Fruit fly (Drosophila melanogaster): ENCODE results near the gene CG9265.

DNA sequence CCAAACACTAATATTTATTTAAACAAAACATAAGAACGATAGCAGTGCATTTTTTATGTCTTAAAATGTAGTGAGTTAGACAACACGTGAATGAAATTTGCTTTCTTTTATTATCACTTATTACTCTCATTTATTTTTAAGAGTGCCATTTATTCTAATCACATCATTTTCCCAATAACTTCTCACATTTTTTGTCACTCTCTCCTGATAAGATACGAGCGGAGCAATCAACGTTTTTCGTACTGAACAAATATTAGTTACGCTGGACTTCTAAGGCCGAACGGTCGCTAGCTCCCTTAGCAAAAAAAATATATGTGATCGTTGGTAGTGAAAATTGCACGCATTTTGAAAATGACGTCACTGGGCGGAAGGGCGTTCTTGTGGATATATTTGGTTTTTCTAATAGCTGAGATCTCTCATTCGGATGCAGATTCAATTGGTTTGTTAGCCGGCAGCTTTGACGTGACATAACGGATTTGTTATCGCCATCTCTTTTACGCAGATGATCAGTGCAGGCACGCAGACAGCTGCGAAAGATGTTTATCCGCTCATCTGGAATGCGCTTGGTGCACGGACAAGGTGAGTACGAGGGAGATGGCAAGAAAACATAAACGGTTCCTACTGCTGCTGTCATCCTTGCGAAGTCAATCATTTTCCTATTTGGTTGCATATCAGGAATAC, 18.4 kb downstream of the CG9265 start, which contains the start of gene Itgbn:
- no peak for TF ChIP-seq ranshi (GFP tag; IDR thresholded peaks at IDR 0.05)
- TF ChIP-seq slp2 (GFP tag; optimal IDR thresholded peaks at IDR 0.05), result no peak
- no peak for TF ChIP-seq lbe (GFP tag; optimal IDR thresholded peaks at IDR 0.05)

Measured in whole organism, embryonic.